Worm (Caenorhabditis elegans): ENCODE measurements around the gene trxr-2.

trxr-2 gene

ce11 chrIII:8887184-8887801, 26.3 kb upstream of the trxr-2 start, which contains the start of gene famh-136 (continued):
- TF ChIP-seq fax-1 (tag; optimal IDR thresholded peaks at IDR 0.05) (peak; percentile 7), hlh-6 (tag; optimal IDR thresholded peaks at IDR 0.05) (no peak), dve-1 (tag; optimal IDR thresholded peaks at IDR 0.05) (peak; percentile 39), zip-5 (tag; optimal IDR thresholded peaks at IDR 0.05) (no peak), pha-4 (tag; optimal IDR thresholded peaks at IDR 0.05) (no peak), npax-4 (tag; optimal IDR thresholded peaks at IDR 0.05) (no peak), madf-2 (tag; optimal IDR thresholded peaks at IDR 0.05) (no peak), ceh-22 (tag; optimal IDR thresholded peaks at IDR 0.05) (no peak), sox-2 (GFP tag; IDR thresholded peaks at IDR 0.05) (no peak), elt-2 (tag; optimal IDR thresholded peaks at IDR 0.05) (peak; percentile 75), lin-11 (tag; optimal IDR thresholded peaks at IDR 0.05) (peak; percentile 26), ceh-14 (tag; optimal IDR thresholded peaks at IDR 0.05) (peak; percentile 78), pha-2 (tag; optimal IDR thresholded peaks at IDR 0.05) (no peak), pqm-1 (tag; optimal IDR thresholded peaks at IDR 0.05) (peak; percentile 35), odd-2 (tag; optimal IDR thresholded peaks at IDR 0.05) (no peak), gmeb-2 (tag; optimal IDR thresholded peaks at IDR 0.05) (peak; percentile 35), K09A11.1 (tag; optimal IDR thresholded peaks at IDR 0.05; ENCODE audit: insufficient read depth) (no peak), hlh-30 (tag; optimal IDR thresholded peaks at IDR 0.05; ENCODE audit: insufficient read depth) (no peak), unc-86 (tag; optimal IDR thresholded peaks at IDR 0.05) (no peak), ttx-3 (tag; optimal IDR thresholded peaks at IDR 0.05) (peak; percentile 26), elt-4 (tag; optimal IDR thresholded peaks at IDR 0.05) (no peak), ceh-34 (tag; optimal IDR thresholded peaks at IDR 0.05) (no peak), ceh-9 (tag; optimal IDR thresholded peaks at IDR 0.05) (no peak), ceh-19 (GFP tag; optimal IDR thresholded peaks at IDR 0.05) (no peak), C38D4.7 (GFP tag; optimal IDR thresholded peaks at IDR 0.05) (no peak), F13H6.1 (tag; optimal IDR thresholded peaks at IDR 0.05) (no peak), C08G9.2 (tag; optimal IDR thresholded peaks at IDR 0.05) (no peak), tbx-2 (tag; optimal IDR thresholded peaks at IDR 0.05) (peak; percentile 36), tbx-7 (tag; optimal IDR thresholded peaks at IDR 0.05) (no peak)

- no peak for TF ChIP-seq syd-9 (tag; optimal IDR thresholded peaks at IDR 0.05)
- no peak for TF ChIP-seq K09A11.1 (tag; optimal IDR thresholded peaks at IDR 0.05; ENCODE audit: insufficient read depth)
- TF ChIP-seq sdc-2 (tag; optimal IDR thresholded peaks at IDR 0.05), result no peak
- peak; percentile 35 for TF ChIP-seq unc-55 (GFP tag; optimal IDR thresholded peaks at IDR 0.05)
- no peak for TF ChIP-seq ceh-45 (GFP tag; IDR thresholded peaks at IDR 0.05)
- TF ChIP-seq ttx-3 (tag; optimal IDR thresholded peaks at IDR 0.05), result no peak
- TF ChIP-seq unc-42 (tag; optimal IDR thresholded peaks at IDR 0.05), result peak; percentile 60
- TF ChIP-seq pqm-1 (tag; optimal IDR thresholded peaks at IDR 0.05), result no peak
- TF ChIP-seq C08G9.2 (tag; optimal IDR thresholded peaks at IDR 0.05), result no peak
- TF ChIP-seq eyg-1 (tag; optimal IDR thresholded peaks at IDR 0.05), result no peak
- TF ChIP-seq zip-5 (tag; optimal IDR thresholded peaks at IDR 0.05), result no peak
- TF ChIP-seq sox-2 (GFP tag; IDR thresholded peaks at IDR 0.05), result no peak
- TF ChIP-seq F13H6.1 (tag; optimal IDR thresholded peaks at IDR 0.05), result no peak
- no peak for TF ChIP-seq ceh-2 (tag; optimal IDR thresholded peaks at IDR 0.05)
- no peak for TF ChIP-seq madf-2 (tag; optimal IDR thresholded peaks at IDR 0.05)
- peak; percentile 39 for TF ChIP-seq nfya-1 (tag; optimal IDR thresholded peaks at IDR 0.05)
- peak; percentile 3 for TF ChIP-seq ceh-31 (tag; optimal IDR thresholded peaks at IDR 0.05)
- no peak for TF ChIP-seq pha-4 (tag; optimal IDR thresholded peaks at IDR 0.05)
- no peak for TF ChIP-seq tbx-2 (tag; optimal IDR thresholded peaks at IDR 0.05)
- no peak for TF ChIP-seq ets-4 (tag; optimal IDR thresholded peaks at IDR 0.05)
- TF ChIP-seq hlh-6 (tag; optimal IDR thresholded peaks at IDR 0.05), result no peak
- TF ChIP-seq sox-4 (tag; optimal IDR thresholded peaks at IDR 0.05), result no peak
- no peak for TF ChIP-seq T23F11.4 (GFP tag; optimal IDR thresholded peaks at IDR 0.05)
- TF ChIP-seq che-1 (tag; optimal IDR thresholded peaks at IDR 0.05), result no peak
- TF ChIP-seq ceh-30 (tag; optimal IDR thresholded peaks at IDR 0.05), result no peak
- TF ChIP-seq hlh-13 (GFP tag; optimal IDR thresholded peaks at IDR 0.05), result no peak
- TF ChIP-seq hlh-30 (tag; optimal IDR thresholded peaks at IDR 0.05; ENCODE audit: insufficient read depth), result peak; percentile 91
Measured at ce11 chrIII:8888956-8889355, 24.6 kb upstream of the trxr-2 start, which contains the start of gene ZK637.14. Gene ZK637.14 (minus strand): TSS chrIII:8889156.
